Fruit fly (Drosophila melanogaster) whole organism, embryonic: ENCODE measurements around the gene CG7378.

Experiments used
- Abd-B ChIP-seq: fragments of 200-800 bp; sonication (Bioruptor generic); optimal IDR thresholded peaks from 2 replicates; lab custom pipeline; 2018; ENCODE audit warnings: missing biosample characterization, mild to moderate bottlenecking, missing genetic modification characterization, moderate library complexity
- Asciz ChIP-seq: fragments of 200-800 bp; sonication (Bioruptor generic); optimal IDR thresholded peaks from 2 replicates; lab custom pipeline; 2017; ENCODE audit warnings: missing biosample characterization, mild to moderate bottlenecking, missing genetic modification characterization, missing genetic modification reagents
- Atf-2 ChIP-seq: fragments of 200-800 bp; sonication (Bioruptor generic); optimal IDR thresholded peaks from 2 replicates; lab custom pipeline; 2016; ENCODE audit warnings: missing biosample characterization, missing genetic modification characterization
- CG10267 ChIP-seq: fragments of 200-800 bp; sonication (Bioruptor generic); optimal IDR thresholded peaks from 2 replicates; lab custom pipeline; 2018; ENCODE audit warnings: missing biosample characterization, mild to moderate bottlenecking, missing genetic modification characterization, moderate library complexity
- CG10431 ChIP-seq: fragments of 200-800 bp; sonication (Bioruptor generic); optimal IDR thresholded peaks from 3 replicates; lab custom pipeline; 2018; ENCODE audit warnings: missing biosample characterization, mild to moderate bottlenecking, missing genetic modification characterization
- CG10462 ChIP-seq: fragments of 200-800 bp; sonication (Bioruptor generic); optimal IDR thresholded peaks from 2 replicates; lab custom pipeline; 2016; ENCODE audit warnings: missing biosample characterization, missing genetic modification characterization
- CG11504 ChIP-seq: fragments of 200-800 bp; sonication (Bioruptor generic); optimal IDR thresholded peaks from 3 replicates; lab custom pipeline; 2019; ENCODE audit warnings: missing biosample characterization, mild to moderate bottlenecking, missing genetic modification characterization, moderate library complexity
- CG12071 ChIP-seq: fragments of 200-800 bp; sonication (Bioruptor generic); optimal IDR thresholded peaks from 3 replicates; lab custom pipeline; 2018; ENCODE audit warnings: missing biosample characterization, mild to moderate bottlenecking, missing genetic modification characterization
- CG12391 ChIP-seq: fragments of 200-800 bp; sonication (Bioruptor generic); optimal IDR thresholded peaks from 3 replicates; lab custom pipeline; 2018; ENCODE audit warnings: missing biosample characterization, mild to moderate bottlenecking, missing genetic modification characterization, moderate library complexity
- CG12942 ChIP-seq: fragments of 200-800 bp; sonication (Bioruptor generic); optimal IDR thresholded peaks from 3 replicates; lab custom pipeline; 2016; ENCODE audit warnings: missing biosample characterization, missing genetic modification characterization
- CG1647 ChIP-seq: fragments of 200-800 bp; sonication (Bioruptor generic); optimal IDR thresholded peaks from 3 replicates; lab custom pipeline; 2016; ENCODE audit warnings: missing biosample characterization, missing genetic modification characterization
- CG17385 ChIP-seq: fragments of 200-800 bp; sonication (Bioruptor generic); optimal IDR thresholded peaks from 3 replicates; lab custom pipeline; 2018; ENCODE audit warnings: missing biosample characterization, mild to moderate bottlenecking, missing genetic modification characterization
- CG2116 ChIP-seq: fragments of 200-800 bp; sonication (Bioruptor generic); optimal IDR thresholded peaks from 3 replicates; lab custom pipeline; 2018; ENCODE audit warnings: missing biosample characterization, mild to moderate bottlenecking, missing genetic modification characterization
- CG3163 ChIP-seq: fragments of 200-800 bp; sonication (Bioruptor generic); optimal IDR thresholded peaks from 3 replicates; lab custom pipeline; 2016; ENCODE audit warnings: missing biosample characterization, missing genetic modification characterization
- CG3726 ChIP-seq: fragments of 200-800 bp; sonication (Bioruptor generic); IDR thresholded peaks from 3 replicates; pipeline ENCODE4, ENCODE4 v1.3.6; 2022; ENCODE audit warnings: missing biosample characterization, missing genetic modification characterization
- CG4424 ChIP-seq: fragments of 200-800 bp; sonication (Bioruptor generic); optimal IDR thresholded peaks from 3 replicates; lab custom pipeline; 2016; ENCODE audit warnings: missing biosample characterization, missing genetic modification characterization
- CG4707 ChIP-seq: fragments of 200-800 bp; sonication (Bioruptor generic); optimal IDR thresholded peaks from 2 replicates; lab custom pipeline; 2018; ENCODE audit warnings: missing biosample characterization, mild to moderate bottlenecking, missing genetic modification characterization, moderate library complexity
- CG7839 ChIP-seq: fragments of 200-800 bp; sonication (Bioruptor generic); optimal IDR thresholded peaks from 3 replicates; lab custom pipeline; 2018; ENCODE audit warnings: missing biosample characterization, mild to moderate bottlenecking, missing genetic modification characterization, moderate library complexity
- CG8765 ChIP-seq: fragments of 200-800 bp; sonication (Bioruptor generic); IDR thresholded peaks from 2 replicates; pipeline ENCODE4 v1.3.6; 2022; ENCODE audit warnings: missing biosample characterization, missing genetic modification characterization
- CG9609 ChIP-seq: fragments of 200-800 bp; sonication (Bioruptor generic); optimal IDR thresholded peaks from 3 replicates; lab custom pipeline; 2016; ENCODE audit warnings: missing biosample characterization, missing genetic modification characterization
- Deaf1 ChIP-seq: fragments of 200-800 bp; optimal IDR thresholded peaks from 3 replicates; lab custom pipeline; 2019; ENCODE audit warnings: missing biosample characterization, mild to moderate bottlenecking, missing genetic modification characterization, moderate library complexity
- Dfd ChIP-seq, 2 experiments: fragments of >200 bp; optimal IDR thresholded peaks; 2 replicates each; lab custom pipeline; 2017; ENCODE audit warnings: missing biosample characterization in 2 of 2, missing genetic modification characterization in 2 of 2
- Dref ChIP-seq: fragments of 200-800 bp; sonication (Bioruptor generic); IDR thresholded peaks from 2 replicates; pipeline ENCODE4 v1.3.6; 2022; ENCODE audit warnings: missing biosample characterization, missing genetic modification characterization
- Fer3 ChIP-seq: fragments of 200-800 bp; sonication (Bioruptor generic); optimal IDR thresholded peaks from 2 replicates; lab custom pipeline; 2018; ENCODE audit warnings: missing biosample characterization, mild to moderate bottlenecking, missing genetic modification characterization, moderate library complexity
- Gug ChIP-seq: fragments of 200-800 bp; sonication (Bioruptor generic); IDR thresholded peaks from 4 replicates; pipeline ENCODE4 v1.3.6; 2022; ENCODE audit warnings: missing biosample characterization, missing genetic modification characterization
- HmgZ ChIP-seq: fragments of 200-800 bp; sonication (Bioruptor generic); optimal IDR thresholded peaks from 2 replicates; lab custom pipeline; 2018; ENCODE audit warnings: missing biosample characterization, mild to moderate bottlenecking, missing genetic modification characterization
- Hr39 ChIP-seq: fragments of >200 bp; optimal IDR thresholded peaks from 2 replicates; lab custom pipeline; 2017
- Mes4 ChIP-seq: fragments of 200-800 bp; sonication (Bioruptor generic); optimal IDR thresholded peaks from 2 replicates; lab custom pipeline; 2016; ENCODE audit warnings: missing biosample characterization, missing genetic modification characterization
- Oaz ChIP-seq: fragments of 200-800 bp; sonication (Bioruptor generic); IDR thresholded peaks from 2 replicates; pipeline ENCODE4 v1.3.6; 2022; ENCODE audit warnings: missing biosample characterization, missing genetic modification characterization
- PHDP ChIP-seq: fragments of 200-800 bp; sonication (Bioruptor generic); optimal IDR thresholded peaks from 3 replicates; lab custom pipeline; 2018; ENCODE audit warnings: missing biosample characterization, mild to moderate bottlenecking, missing genetic modification characterization, moderate library complexity
- Ravus ChIP-seq: fragments of 200-800 bp; sonication (Bioruptor generic); IDR thresholded peaks from 2 replicates; pipeline ENCODE4 v1.3.6; 2022; ENCODE audit warnings: missing biosample characterization, missing genetic modification characterization
- Scr ChIP-seq: fragments of 200-800 bp; sonication (Bioruptor generic); IDR thresholded peaks from 2 replicates; pipeline ENCODE4 v1.3.6; 2022; ENCODE audit warnings: missing biosample characterization, missing genetic modification characterization; ENCODE audit not compliant: partially characterized antibody
- ara ChIP-seq: fragments of 200-800 bp; sonication (Bioruptor generic); IDR thresholded peaks from 2 replicates; pipeline ENCODE4 v1.3.6; 2022; ENCODE audit warnings: missing biosample characterization, missing genetic modification characterization
- da ChIP-seq: fragments of 200-800 bp; sonication (Bioruptor generic); optimal IDR thresholded peaks from 2 replicates; lab custom pipeline; 2016; ENCODE audit warnings: missing biosample characterization, missing genetic modification characterization
- dpn ChIP-seq, 2 experiments: fragments of 200-800 bp; sonication (Bioruptor generic); optimal IDR thresholded peaks; 3 replicates each; lab custom pipeline; 2016; ENCODE audit warnings: missing biosample characterization in 2 of 2, missing genetic modification characterization in 2 of 2
- en ChIP-seq: fragments of 200-800 bp; sonication (Bioruptor generic); optimal IDR thresholded peaks from 2 replicates; lab custom pipeline; 2016; ENCODE audit warnings: missing biosample characterization, missing genetic modification characterization
- fru ChIP-seq: fragments of >200 bp; optimal IDR thresholded peaks from 2 replicates; lab custom pipeline; 2017
- h ChIP-seq: fragments of >200 bp; optimal IDR thresholded peaks from 2 replicates; lab custom pipeline; 2017
- ind ChIP-seq: fragments of 200-800 bp; sonication (Bioruptor generic); optimal IDR thresholded peaks from 3 replicates; lab custom pipeline; 2016; ENCODE audit warnings: missing biosample characterization, missing genetic modification characterization
- jigr1 ChIP-seq: fragments of 200-800 bp; sonication (Bioruptor generic); IDR thresholded peaks from 3 replicates; pipeline ENCODE4 v1.3.6; 2022; ENCODE audit warnings: missing biosample characterization, missing genetic modification characterization
- knrl ChIP-seq: fragments of 200-800 bp; sonication (Bioruptor generic); IDR thresholded peaks from 3 replicates; pipeline ENCODE4 v1.3.6; 2022; ENCODE audit warnings: missing biosample characterization, missing genetic modification characterization; ENCODE audit not compliant: partially characterized antibody
- lmd ChIP-seq: fragments of 200-800 bp; sonication (Bioruptor generic); IDR thresholded peaks from 2 replicates; pipeline ENCODE4 v1.3.6; 2022; ENCODE audit warnings: missing biosample characterization, missing genetic modification characterization
- lov ChIP-seq, 2 experiments: fragments of 200-800 bp in 1 of 2; fragments of >200 bp in 1 of 2; sonication (Bioruptor generic) in 1 of 2; IDR thresholded peaks in 1 of 2; optimal IDR thresholded peaks in 1 of 2; 2 replicates in 1 of 2; 3 replicates in 1 of 2; pipeline versions ENCODE4 v1.3.6 to Lab custom; 2017 to 2022; ENCODE audit warnings: missing biosample characterization in 1 of 2, missing genetic modification characterization in 1 of 2
- pfk ChIP-seq: fragments of 200-800 bp; sonication (Bioruptor generic); optimal IDR thresholded peaks from 2 replicates; lab custom pipeline; 2018; ENCODE audit warnings: missing biosample characterization, mild to moderate bottlenecking, missing genetic modification characterization, moderate library complexity
- rib ChIP-seq: fragments of 200-800 bp; sonication (Bioruptor generic); IDR thresholded peaks from 2 replicates; pipeline ENCODE4 v1.3.6; 2022; ENCODE audit warnings: missing biosample characterization, missing genetic modification characterization
- scrt ChIP-seq: fragments of 200-800 bp; sonication (Bioruptor generic); optimal IDR thresholded peaks from 2 replicates; lab custom pipeline; 2018; ENCODE audit warnings: missing biosample characterization, mild to moderate bottlenecking, missing genetic modification characterization, moderate library complexity
- sd ChIP-seq: fragments of 200-800 bp; sonication (Bioruptor generic); optimal IDR thresholded peaks from 3 replicates; lab custom pipeline; 2018; ENCODE audit warnings: missing biosample characterization, mild to moderate bottlenecking, missing genetic modification characterization, moderate library complexity
- sens ChIP-seq: fragments of 200-800 bp; sonication (Bioruptor generic); peaks from one replicate; lab custom pipeline; 2016; ENCODE audit warnings: missing biosample characterization, missing genetic modification characterization
- tll ChIP-seq, 2 experiments: fragments of 200-800 bp in 1 of 2; fragments of >200 bp in 1 of 2; sonication (Bioruptor generic) in 1 of 2; optimal IDR thresholded peaks; 2 replicates each; lab custom pipeline; 2017 to 2019; ENCODE audit warnings: missing biosample characterization in 2 of 2, missing genetic modification characterization in 2 of 2, mild to moderate bottlenecking in 1 of 2, moderate library complexity in 1 of 2
- zfh2 ChIP-seq: fragments of 200-800 bp; sonication (Bioruptor generic); optimal IDR thresholded peaks from 2 replicates; lab custom pipeline; 2016; ENCODE audit warnings: missing biosample characterization, missing genetic modification characterization

Gene CG7378

DNA sequence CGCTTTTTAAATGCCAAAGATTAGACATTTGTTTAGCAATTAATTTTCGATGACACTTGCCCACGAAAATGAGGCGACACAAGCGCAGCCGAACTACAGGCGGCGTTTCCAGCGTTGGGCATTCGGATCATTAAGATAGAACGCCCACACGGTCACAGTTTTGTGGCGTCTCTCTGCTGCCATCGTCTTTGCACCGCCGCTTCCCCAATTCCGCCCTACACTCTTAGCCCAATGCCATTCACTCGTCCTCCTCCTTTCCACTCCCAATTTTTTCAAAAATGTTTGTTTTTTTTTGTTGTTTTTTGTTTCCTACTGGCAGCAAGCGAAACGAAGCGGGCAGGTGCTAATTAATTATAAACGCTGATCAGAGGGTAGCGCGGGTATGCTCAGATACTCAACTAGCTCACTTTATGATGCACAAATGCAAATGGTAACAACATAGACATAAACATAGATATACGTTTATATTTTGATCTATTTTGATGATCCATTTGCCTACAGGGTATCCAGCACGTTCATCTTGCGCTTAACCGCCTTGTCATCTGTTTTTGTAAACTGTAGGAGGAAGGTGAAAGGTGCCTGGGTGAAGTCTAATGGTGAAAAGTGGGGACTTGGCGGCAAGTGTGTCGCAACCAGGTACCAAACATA is 51.1 kb downstream of the CG7378 start (continued):
- TF ChIP-seq en = peak; percentile 48
- TF ChIP-seq h (lab: Kevin White, UChicago) = no peak
- peak; percentile 84 for TF ChIP-seq CG7839
- peak; percentile 18 for TF ChIP-seq da (GFP tag; lab: Kevin White, UChicago)
- TF ChIP-seq CG2116 (GFP tag; lab: Kevin White, UChicago) = no peak
- peak; percentile 68 for TF ChIP-seq Fer3 (tag; lab: Kevin White, UChicago)
- peak; percentile 52 for TF ChIP-seq zfh2 (GFP tag; lab: Kevin White, UChicago)
- TF ChIP-seq CG8765 (GFP tag; lab: Robert Waterston, UW) = peak; percentile 63; the same call in 1 of the 2 replicates
- no peak for TF ChIP-seq fru (lab: Kevin White, UChicago)
- TF ChIP-seq Mes4 = peak; percentile 63
- TF ChIP-seq CG1647 (GFP tag; lab: Kevin White, UChicago) = peak; percentile 72
- peak; percentile 66 for TF ChIP-seq CG10267 (tag; lab: Kevin White, UChicago)
- TF ChIP-seq Oaz (GFP tag; lab: Robert Waterston, UW) = peak; percentile 76
- peak; percentile 73 to 84 for TF ChIP-seq dpn (GFP tag; optimal IDR thresholded peaks at IDR 0.05; lab: Kevin White, UChicago)
- TF ChIP-seq CG3726 (GFP tag; lab: Robert Waterston, UW) = peak; percentile 53; the same call in 1 of the 3 replicates
- peak; percentile 98 for TF ChIP-seq sens
- TF ChIP-seq CG17385 (GFP tag; lab: Kevin White, UChicago) = peak; percentile 62
- TF ChIP-seq lmd (GFP tag; lab: Robert Waterston, UW) = peak; percentile 84
- no peak for TF ChIP-seq knrl (GFP tag; lab: Robert Waterston, UW)
- peak; percentile 20 for TF ChIP-seq Deaf1 (tag; lab: Kevin White, UChicago)
- TF ChIP-seq CG4707 = peak; percentile 32
- TF ChIP-seq ind = peak; percentile 78
- TF ChIP-seq CG11504 (tag; lab: Kevin White, UChicago) = peak; percentile 79
- peak; percentile 80 for TF ChIP-seq CG4424 (GFP tag; lab: Kevin White, UChicago)
- peak; percentile 30 for TF ChIP-seq Atf-2
- TF ChIP-seq Dfd (GFP tag; optimal IDR thresholded peaks at IDR 0.05; lab: Kevin White, UChicago) = no peak
- peak; percentile 89 for TF ChIP-seq ara (GFP tag; lab: Robert Waterston, UW)
- peak; percentile 79 for TF ChIP-seq Abd-B (GFP tag; lab: Kevin White, UChicago)
- no peak for TF ChIP-seq lov (optimal IDR thresholded peaks at IDR 0.05; lab: Kevin White, UChicago)
- TF ChIP-seq lov (GFP tag; IDR thresholded peaks at IDR 0.05; lab: Robert Waterston, UW) = peak; percentile 81; the same call in 2 of the 3 replicates
- no peak for TF ChIP-seq tll (GFP tag; optimal IDR thresholded peaks at IDR 0.05; lab: Kevin White, UChicago)
- peak; percentile 67 for TF ChIP-seq CG12391 (tag; lab: Kevin White, UChicago)
- TF ChIP-seq pfk (GFP tag; lab: Kevin White, UChicago) = no peak
- TF ChIP-seq Asciz (GFP tag; lab: Kevin White, UChicago) = peak; percentile 74
- peak; percentile 16 for TF ChIP-seq sd (tag; lab: Kevin White, UChicago)
- no peak for TF ChIP-seq Hr39 (lab: Kevin White, UChicago)
- peak; percentile 47 for TF ChIP-seq CG12942 (GFP tag; lab: Kevin White, UChicago)
- TF ChIP-seq Scr (GFP tag; lab: Robert Waterston, UW) = no peak
- peak; percentile 74 for TF ChIP-seq rib (GFP tag; lab: Robert Waterston, UW)
- TF ChIP-seq HmgZ (tag; lab: Kevin White, UChicago) = peak; percentile 42
- peak; percentile 69 for TF ChIP-seq CG9609 (GFP tag; lab: Kevin White, UChicago)
- TF ChIP-seq jigr1 = peak; percentile 62; the same call in 2 of the 3 replicates
- TF ChIP-seq Gug (GFP tag; lab: Robert Waterston, UW) = peak; percentile 83
- peak; percentile 38 for TF ChIP-seq scrt (GFP tag; lab: Kevin White, UChicago)
- TF ChIP-seq CG10431 (GFP tag; lab: Kevin White, UChicago) = no peak
- TF ChIP-seq CG10462 (GFP tag; lab: Kevin White, UChicago) = peak; percentile 16
- peak; percentile 73 for TF ChIP-seq CG12071 (GFP tag; lab: Kevin White, UChicago)
- TF ChIP-seq CG3163 (GFP tag; lab: Kevin White, UChicago) = peak; percentile 49
- no peak; the same call in 1 of the 2 replicates for TF ChIP-seq Ravus
- TF ChIP-seq PHDP (tag; lab: Kevin White, UChicago) = peak; percentile 64
- no peak for TF ChIP-seq Dref (GFP tag; lab: Robert Waterston, UW)
